Fruit fly (Drosophila melanogaster) whole organism, embryonic: ENCODE measurements around the gene CG13049.

Experiments
- B-H1 ChIP-seq: fragments of 200-800 bp; sonication (Bioruptor generic); IDR thresholded peaks from 3 replicates; pipeline ENCODE4 v1.3.6; 2022; ENCODE audit warnings: missing biosample characterization, missing genetic modification characterization
- BEAF-32 ChIP-seq: fragments of 200-800 bp; sonication (Bioruptor generic); optimal IDR thresholded peaks from 3 replicates; lab custom pipeline; 2017; ENCODE audit warnings: missing biosample characterization, missing genetic modification characterization, mild to moderate bottlenecking, moderate library complexity, missing genetic modification reagents
- CG10543 ChIP-seq: fragments of 200-800 bp; sonication (Bioruptor generic); optimal IDR thresholded peaks from 3 replicates; lab custom pipeline; 2017; ENCODE audit warnings: missing biosample characterization, mild to moderate bottlenecking, missing genetic modification characterization, moderate library complexity
- CG1233 ChIP-seq: fragments of 200-800 bp; sonication (Bioruptor generic); optimal IDR thresholded peaks from 4 replicates; lab custom pipeline; 2018; ENCODE audit warnings: missing biosample characterization, mild to moderate bottlenecking, missing genetic modification characterization
- CG13775 ChIP-seq: fragments of 200-800 bp; sonication (Bioruptor generic); optimal IDR thresholded peaks from 3 replicates; lab custom pipeline; 2017; ENCODE audit warnings: missing biosample characterization, mild to moderate bottlenecking, missing genetic modification characterization
- CG13894 ChIP-seq: fragments of 200-800 bp; sonication (Bioruptor generic); optimal IDR thresholded peaks from 3 replicates; lab custom pipeline; 2018; ENCODE audit warnings: missing biosample characterization, mild to moderate bottlenecking, missing genetic modification characterization, moderate library complexity
- CG15601 ChIP-seq: fragments of 200-800 bp; sonication (Bioruptor generic); optimal IDR thresholded peaks from 3 replicates; lab custom pipeline; 2019; ENCODE audit warnings: missing biosample characterization, mild to moderate bottlenecking, missing genetic modification characterization, moderate library complexity
- CG1602 ChIP-seq: fragments of 200-800 bp; sonication (Bioruptor generic); optimal IDR thresholded peaks from 3 replicates; lab custom pipeline; 2016; ENCODE audit warnings: missing biosample characterization, missing genetic modification characterization
- CG2889 ChIP-seq: fragments of 200-800 bp; sonication (Bioruptor generic); IDR thresholded peaks from 3 replicates; pipeline ENCODE4 v1.3.6; 2022; ENCODE audit warnings: missing biosample characterization, missing genetic modification characterization
- CG30431 ChIP-seq: fragments of 200-800 bp; sonication (Bioruptor generic); optimal IDR thresholded peaks from 2 replicates; lab custom pipeline; 2017; ENCODE audit warnings: missing biosample characterization, missing genetic modification characterization
- CG31365 ChIP-seq: fragments of 200-800 bp; sonication (Bioruptor generic); optimal IDR thresholded peaks from 2 replicates; lab custom pipeline; 2018; ENCODE audit warnings: missing biosample characterization, mild to moderate bottlenecking, missing genetic modification characterization
- CG3163 ChIP-seq: fragments of 200-800 bp; sonication (Bioruptor generic); optimal IDR thresholded peaks from 3 replicates; lab custom pipeline; 2016; ENCODE audit warnings: missing biosample characterization, missing genetic modification characterization
- CG3407 ChIP-seq: fragments of 200-800 bp; sonication (Bioruptor generic); optimal IDR thresholded peaks from 2 replicates; lab custom pipeline; 2018; ENCODE audit warnings: missing biosample characterization, mild to moderate bottlenecking, missing genetic modification characterization
- CG34376 ChIP-seq: fragments of 200-800 bp; sonication (Bioruptor generic); optimal IDR thresholded peaks from 2 replicates; lab custom pipeline; 2018; ENCODE audit warnings: missing biosample characterization, mild to moderate bottlenecking, missing genetic modification characterization
- CG34422 ChIP-seq: fragments of 200-800 bp; sonication (Bioruptor generic); IDR thresholded peaks from 3 replicates; pipeline ENCODE4 v1.3.6; 2022; ENCODE audit warnings: missing biosample characterization, missing genetic modification characterization
- CG3995 ChIP-seq: fragments of 200-800 bp; sonication (Bioruptor generic); optimal IDR thresholded peaks from 3 replicates; lab custom pipeline; 2016; ENCODE audit warnings: missing biosample characterization, missing genetic modification characterization
- CG4617 ChIP-seq: fragments of 200-800 bp; sonication (Bioruptor generic); optimal IDR thresholded peaks from 3 replicates; lab custom pipeline; 2016; ENCODE audit warnings: missing biosample characterization, missing genetic modification characterization, borderline replicate concordance
- CG6791 ChIP-seq: fragments of 200-800 bp; sonication (Bioruptor generic); IDR thresholded peaks from 3 replicates; pipeline ENCODE4 v1.3.6; 2022; ENCODE audit warnings: missing biosample characterization, missing genetic modification characterization; ENCODE audit not compliant: partially characterized antibody
- CG6854 ChIP-seq: fragments of 200-800 bp; sonication (Bioruptor generic); optimal IDR thresholded peaks from 3 replicates; lab custom pipeline; 2017; ENCODE audit warnings: missing biosample characterization, mild to moderate bottlenecking, missing genetic modification characterization
- CG7963 ChIP-seq: fragments of 200-800 bp; sonication (Bioruptor generic); IDR thresholded peaks from 3 replicates; pipeline ENCODE4 v1.3.6; 2022; ENCODE audit warnings: missing biosample characterization, missing genetic modification characterization; ENCODE audit not compliant: partially characterized antibody
- CG8290 ChIP-seq, 3 experiments: fragments of 200-800 bp; sonication (Bioruptor generic); optimal IDR thresholded peaks; 2 replicates each; lab custom pipeline; 2016 to 2019; ENCODE audit warnings: missing biosample characterization in 3 of 3, missing genetic modification characterization in 3 of 3, mild to moderate bottlenecking in 2 of 3, moderate library complexity in 1 of 3
- CkIIα-i1 ChIP-seq: fragments of 200-800 bp; sonication (Bioruptor generic); IDR thresholded peaks from 2 replicates; pipeline ENCODE4 v1.3.6; 2022; ENCODE audit warnings: missing biosample characterization, missing genetic modification characterization
- CoRest ChIP-seq: fragments of 200-800 bp; sonication (Bioruptor generic); optimal IDR thresholded peaks from 3 replicates; lab custom pipeline; 2018; ENCODE audit warnings: missing biosample characterization, mild to moderate bottlenecking, missing genetic modification characterization, moderate library complexity
- D19A ChIP-seq: fragments of 200-800 bp; optimal IDR thresholded peaks from 3 replicates; lab custom pipeline; 2019; ENCODE audit warnings: missing biosample characterization, mild to moderate bottlenecking, missing genetic modification characterization, moderate library complexity
- Doc2 ChIP-seq: fragments of 200-800 bp; sonication (Bioruptor generic); IDR thresholded peaks from 2 replicates; pipeline ENCODE4 v1.3.6; 2022; ENCODE audit warnings: missing biosample characterization, missing genetic modification characterization
- Doc3 ChIP-seq: fragments of 200-800 bp; sonication (Bioruptor generic); IDR thresholded peaks from 3 replicates; pipeline ENCODE4 v1.3.6; 2022; ENCODE audit warnings: missing biosample characterization, missing genetic modification characterization; ENCODE audit not compliant: partially characterized antibody
- E2f1 ChIP-seq: fragments of 200-800 bp; sonication (Bioruptor generic); IDR thresholded peaks from 2 replicates; pipeline ENCODE4 v1.3.6; 2022; ENCODE audit warnings: missing biosample characterization, missing genetic modification characterization
- Jarid2 ChIP-seq: fragments of 200-800 bp; sonication (Bioruptor generic); optimal IDR thresholded peaks from 3 replicates; lab custom pipeline; 2017; ENCODE audit warnings: mild to moderate bottlenecking, missing biosample characterization, missing genetic modification reagents, missing genetic modification characterization
- Lpt ChIP-seq: fragments of >200 bp; optimal IDR thresholded peaks from 2 replicates; lab custom pipeline; 2018; ENCODE audit warnings: missing biosample characterization, missing genetic modification characterization
- Optix ChIP-seq: fragments of 200-800 bp; sonication (Bioruptor generic); IDR thresholded peaks from 3 replicates; pipeline ENCODE4 v1.3.6; 2022; ENCODE audit warnings: missing biosample characterization, missing genetic modification characterization
- Side ChIP-seq: fragments of 200-800 bp; sonication (Bioruptor generic); optimal IDR thresholded peaks from 2 replicates; lab custom pipeline; 2016; ENCODE audit warnings: missing biosample characterization, missing genetic modification characterization
- Ssrp ChIP-seq: fragments of 200-800 bp; sonication (Bioruptor generic); optimal IDR thresholded peaks from 2 replicates; lab custom pipeline; 2018; ENCODE audit warnings: missing biosample characterization, mild to moderate bottlenecking, missing genetic modification characterization, moderate library complexity
- Vsx1 ChIP-seq: fragments of 200-800 bp; sonication (Bioruptor generic); optimal IDR thresholded peaks from 2 replicates; lab custom pipeline; 2017; ENCODE audit warnings: missing biosample characterization, mild to moderate bottlenecking, missing genetic modification characterization, missing genetic modification reagents
- ash1 ChIP-seq: fragments of 200-800 bp; sonication (Bioruptor generic); optimal IDR thresholded peaks from 2 replicates; lab custom pipeline; 2018; ENCODE audit warnings: missing biosample characterization, mild to moderate bottlenecking, missing genetic modification characterization
- chinmo ChIP-seq: fragments of 200-800 bp; sonication (Bioruptor generic); IDR thresholded peaks from 4 replicates; pipeline ENCODE4 v1.3.6; 2022; ENCODE audit warnings: missing biosample characterization, missing genetic modification characterization; ENCODE audit not compliant: partially characterized antibody
- ems ChIP-seq: fragments of 200-800 bp; sonication (Bioruptor generic); optimal IDR thresholded peaks from 3 replicates; lab custom pipeline; 2016; ENCODE audit warnings: missing biosample characterization, missing genetic modification characterization
- exex ChIP-seq: fragments of 200-800 bp; sonication (Bioruptor generic); optimal IDR thresholded peaks from 4 replicates; lab custom pipeline; 2018; ENCODE audit warnings: missing biosample characterization, mild to moderate bottlenecking, missing genetic modification characterization, moderate library complexity
- fru ChIP-seq: fragments of >200 bp; optimal IDR thresholded peaks from 2 replicates; lab custom pipeline; 2017
- gcm2 ChIP-seq: fragments of 200-800 bp; sonication (Bioruptor generic); optimal IDR thresholded peaks from 2 replicates; lab custom pipeline; 2016; ENCODE audit warnings: missing biosample characterization, missing genetic modification characterization
- hth ChIP-seq: fragments of >200 bp; optimal IDR thresholded peaks from 2 replicates; lab custom pipeline; 2017; ENCODE audit warnings: inconsistent platforms
- ind ChIP-seq: fragments of 200-800 bp; sonication (Bioruptor generic); optimal IDR thresholded peaks from 3 replicates; lab custom pipeline; 2016; ENCODE audit warnings: missing biosample characterization, missing genetic modification characterization
- kni ChIP-seq: fragments of 200-800 bp; sonication (Bioruptor generic); optimal IDR thresholded peaks from 3 replicates; lab custom pipeline; 2017; ENCODE audit warnings: mild to moderate bottlenecking, missing biosample characterization, missing genetic modification reagents, missing genetic modification characterization
- nerfin-2 ChIP-seq: fragments of 200-800 bp; sonication (Bioruptor generic); IDR thresholded peaks from 2 replicates; pipeline ENCODE4 v1.3.6; 2022; ENCODE audit warnings: missing biosample characterization, missing genetic modification characterization; ENCODE audit not compliant: partially characterized antibody
- run ChIP-seq: fragments of 200-800 bp; sonication (Bioruptor generic); optimal IDR thresholded peaks from 3 replicates; lab custom pipeline; 2018; ENCODE audit warnings: missing biosample characterization, mild to moderate bottlenecking, missing genetic modification characterization
- sens-2 ChIP-seq: fragments of 200-800 bp; sonication (Bioruptor generic); IDR thresholded peaks from 2 replicates; pipeline ENCODE4 v1.3.6; 2022; ENCODE audit warnings: missing biosample characterization, missing genetic modification characterization
- sisA ChIP-seq: fragments of 200-800 bp; sonication (Bioruptor generic); IDR thresholded peaks from 2 replicates; pipeline ENCODE4 v1.3.6; 2022; ENCODE audit warnings: missing biosample characterization, missing genetic modification characterization
- sug ChIP-seq: fragments of 200-800 bp; optimal IDR thresholded peaks from 2 replicates; lab custom pipeline; 2019; ENCODE audit warnings: missing biosample characterization, mild to moderate bottlenecking, missing genetic modification characterization, moderate library complexity
- unpg ChIP-seq: fragments of 200-800 bp; sonication (Bioruptor generic); optimal IDR thresholded peaks from 3 replicates; lab custom pipeline; 2018; ENCODE audit warnings: missing biosample characterization, mild to moderate bottlenecking, missing genetic modification characterization, moderate library complexity
- zfh2 ChIP-seq: fragments of 200-800 bp; sonication (Bioruptor generic); optimal IDR thresholded peaks from 2 replicates; lab custom pipeline; 2016; ENCODE audit warnings: missing biosample characterization, missing genetic modification characterization

Gene CG13049

DNA sequence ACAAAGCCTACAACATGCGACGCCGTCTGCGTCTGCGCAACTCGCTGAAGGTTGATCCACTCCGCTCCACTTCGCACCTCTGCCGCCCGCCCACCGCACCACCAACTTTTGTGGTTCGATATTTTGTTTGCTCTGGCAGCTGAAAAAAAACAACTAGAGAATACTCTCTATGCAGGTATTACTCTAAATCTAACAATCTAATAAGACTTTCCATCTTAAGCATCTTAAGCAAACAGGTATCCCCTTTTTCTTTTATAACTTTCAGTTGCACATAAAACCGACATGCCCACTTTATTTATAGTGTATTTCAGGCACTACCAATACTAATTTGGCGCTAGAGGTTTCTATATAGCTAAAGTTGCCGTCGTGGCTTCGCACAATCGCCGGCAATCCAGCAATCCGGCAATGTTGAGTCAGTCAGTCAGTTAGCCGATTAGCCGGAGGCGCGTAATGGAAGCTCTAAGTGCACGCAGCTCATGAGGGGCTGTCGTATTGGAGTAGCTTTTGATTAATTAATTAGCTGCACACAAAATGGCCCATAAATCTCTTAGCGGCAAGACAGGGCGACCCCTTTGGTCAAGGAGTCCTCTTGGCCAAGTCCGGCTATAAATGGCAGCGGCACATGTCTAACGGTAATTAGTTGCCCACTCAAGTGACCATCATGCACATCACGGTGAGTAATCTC, 46.6 kb upstream of the CG13049 start, which contains the start of gene CG13058 (continued):
- TF ChIP-seq CG8290 (GFP tag; optimal IDR thresholded peaks at IDR 0.05; lab: Kevin White, UChicago) (no peak), CG8290 (tag; optimal IDR thresholded peaks at IDR 0.05; lab: Kevin White, UChicago) (peak in 1 of 2 experiments; percentile 81), Side (GFP tag; lab: Kevin White, UChicago) (no peak), Vsx1 (GFP tag; lab: Kevin White, UChicago) (peak; percentile 16), CG6791 (GFP tag; lab: Robert Waterston, UW) (no peak), CG34376 (GFP tag; lab: Kevin White, UChicago) (peak; percentile 3), CG1233 (no peak), CG13894 (tag; lab: Kevin White, UChicago) (peak; percentile 53), D19A (peak; percentile 92), gcm2 (GFP tag; lab: Kevin White, UChicago) (no peak), CG34422 (GFP tag; lab: Robert Waterston, UW) (0 out of 3 replicates have a peak, but pooled peaks have one; percentile 10), ems (GFP tag; lab: Kevin White, UChicago) (no peak), Lpt (GFP tag; lab: Kevin White, UChicago) (no peak), zfh2 (GFP tag; lab: Kevin White, UChicago) (peak; percentile 42), CG15601 (tag; lab: Kevin White, UChicago) (no peak), CG6854 (GFP tag; lab: Kevin White, UChicago) (peak; percentile 39), run (peak; percentile 32), CG10543 (peak; percentile 31), kni (no peak), sens-2 (GFP tag; lab: Robert Waterston, UW) (peak; percentile 52), unpg (GFP tag; lab: Kevin White, UChicago) (peak; percentile 67), ind (GFP tag; lab: Kevin White, UChicago) (peak; percentile 50), CG7963 (no peak), CG3163 (GFP tag; lab: Kevin White, UChicago) (no peak), ash1 (GFP tag; lab: Kevin White, UChicago) (no peak), CG30431 (GFP tag; lab: Kevin White, UChicago) (peak; percentile 27), fru (lab: Kevin White, UChicago) (no peak), nerfin-2 (no peak), chinmo (GFP tag; lab: Robert Waterston, UW) (no peak), Doc2 (peak; percentile 15; the same call in 1 of the 2 replicates), BEAF-32 (GFP tag; lab: Kevin White, UChicago) (no peak), sug (tag; lab: Kevin White, UChicago) (no peak), Jarid2 (no peak), Ssrp (tag; lab: Kevin White, UChicago) (no peak), B-H1 (GFP tag; lab: Robert Waterston, UW) (no peak), Doc3 (GFP tag; lab: Robert Waterston, UW) (no peak), CG13775 (GFP tag; lab: Kevin White, UChicago) (peak; percentile 36), exex (tag; lab: Kevin White, UChicago) (no peak), CG3995 (GFP tag; lab: Kevin White, UChicago) (no peak), CkIIα-i1 (GFP tag; lab: Robert Waterston, UW) (no peak), CG31365 (tag; lab: Kevin White, UChicago) (no peak), CG1602 (GFP tag; lab: Kevin White, UChicago) (peak; percentile 41), E2f1 (GFP tag; lab: Robert Waterston, UW) (no peak), sisA (GFP tag; lab: Robert Waterston, UW) (peak; percentile 67), CG3407 (GFP tag; lab: Kevin White, UChicago) (no peak), CG2889 (GFP tag; lab: Robert Waterston, UW) (0 out of 3 replicates have a peak, but pooled peaks have one; percentile 34), hth (lab: Kevin White, UChicago) (no peak), CoRest (tag; lab: Kevin White, UChicago) (peak; percentile 80), Optix (GFP tag; lab: Robert Waterston, UW) (peak; percentile 55; the same call in 1 of the 3 replicates), CG4617 (GFP tag; lab: Kevin White, UChicago) (no peak)
